Fruit fly (Drosophila melanogaster) whole organism, adult: Measurements from ENCODE around the gene amon.

Experiments
- CG11617 ChIP-seq: fragments of 200-800 bp; sonication (Bioruptor generic); optimal IDR thresholded peaks from 2 replicates; lab custom pipeline; 2017; ENCODE audit warnings: mild to moderate bottlenecking, missing biosample characterization, missing genetic modification reagents, missing genetic modification characterization
- CG12768 ChIP-seq: fragments of 200-800 bp; sonication (Bioruptor generic); optimal IDR thresholded peaks from 2 replicates; lab custom pipeline; 2017; ENCODE audit warnings: missing biosample characterization, missing genetic modification characterization, mild to moderate bottlenecking, moderate library complexity, missing genetic modification reagents
- CG14711 ChIP-seq: fragments of 200-800 bp; sonication (Bioruptor generic); optimal IDR thresholded peaks from 2 replicates; lab custom pipeline; 2018; ENCODE audit warnings: missing biosample characterization, mild to moderate bottlenecking, missing genetic modification characterization, moderate library complexity
- CG1620 ChIP-seq: fragments of 200-800 bp; sonication (Bioruptor generic); optimal IDR thresholded peaks from 2 replicates; lab custom pipeline; 2016; ENCODE audit warnings: missing biosample characterization, missing genetic modification characterization
- CG33017 ChIP-seq: fragments of 200-800 bp; sonication (Bioruptor generic); optimal IDR thresholded peaks from 2 replicates; lab custom pipeline; 2018; ENCODE audit warnings: missing biosample characterization, mild to moderate bottlenecking, missing genetic modification characterization, moderate library complexity
- CG5204 ChIP-seq: fragments of 200-800 bp; sonication (Bioruptor generic); optimal IDR thresholded peaks from 2 replicates; lab custom pipeline; 2016; ENCODE audit warnings: missing biosample characterization, missing genetic modification characterization
- CG7045 ChIP-seq: fragments of 200-800 bp; sonication (Bioruptor generic); optimal IDR thresholded peaks from 2 replicates; lab custom pipeline; 2017; ENCODE audit warnings: missing biosample characterization, mild to moderate bottlenecking, missing genetic modification characterization
- CG7101 ChIP-seq: fragments of 200-800 bp; sonication (Bioruptor generic); optimal IDR thresholded peaks from 2 replicates; lab custom pipeline; 2018; ENCODE audit warnings: missing biosample characterization, mild to moderate bottlenecking, missing genetic modification characterization, moderate library complexity
- Clk ChIP-seq: fragments of 200-800 bp; sonication (Bioruptor generic); optimal IDR thresholded peaks from 2 replicates; lab custom pipeline; 2017; ENCODE audit warnings: missing biosample characterization, missing genetic modification characterization
- Crg-1 ChIP-seq: fragments of 200-800 bp; sonication (Bioruptor generic); optimal IDR thresholded peaks from 2 replicates; lab custom pipeline; 2016; ENCODE audit warnings: missing biosample characterization, missing genetic modification characterization
- Hr96 ChIP-seq: fragments of 200-800 bp; sonication (Bioruptor generic); optimal IDR thresholded peaks from 2 replicates; lab custom pipeline; 2016; ENCODE audit warnings: missing biosample characterization, missing genetic modification characterization
- Mnt ChIP-seq: fragments of 200-800 bp; sonication (Bioruptor generic); optimal IDR thresholded peaks from 2 replicates; lab custom pipeline; 2016; ENCODE audit warnings: missing biosample characterization, mild to moderate bottlenecking, missing genetic modification characterization
- bab1 ChIP-seq: fragments of 200-800 bp; sonication (Bioruptor generic); optimal IDR thresholded peaks from 3 replicates; lab custom pipeline; 2019; ENCODE audit warnings: missing biosample characterization, mild to moderate bottlenecking, missing genetic modification characterization, moderate library complexity
- cic ChIP-seq: fragments of 200-800 bp; sonication (Bioruptor generic); optimal IDR thresholded peaks from 2 replicates; lab custom pipeline; 2017; ENCODE audit warnings: missing biosample characterization, mild to moderate bottlenecking, missing genetic modification characterization, moderate library complexity
- cnc ChIP-seq, 2 experiments: fragments of >200 bp; optimal IDR thresholded peaks; 2 replicates each; lab custom pipeline; 2017
- kay ChIP-seq: fragments of 200-800 bp; sonication (Bioruptor generic); peaks from one replicate; lab custom pipeline; 2016; ENCODE audit warnings: missing biosample characterization, missing genetic modification characterization, borderline replicate concordance
- ovo ChIP-seq: fragments of 200-800 bp; sonication (Bioruptor generic); optimal IDR thresholded peaks from 2 replicates; lab custom pipeline; 2016; ENCODE audit warnings: missing biosample characterization, missing genetic modification characterization
- pad ChIP-seq: fragments of 200-800 bp; sonication (Bioruptor generic); optimal IDR thresholded peaks from 3 replicates; lab custom pipeline; 2017; ENCODE audit warnings: missing biosample characterization, missing genetic modification characterization, mild to moderate bottlenecking, moderate library complexity, missing genetic modification reagents
- tj ChIP-seq: fragments of 200-800 bp; sonication (Bioruptor generic); optimal IDR thresholded peaks from 3 replicates; lab custom pipeline; 2017; ENCODE audit warnings: missing biosample characterization, mild to moderate bottlenecking, missing genetic modification characterization, moderate library complexity
- toe ChIP-seq: fragments of 200-800 bp; sonication (Bioruptor generic); optimal IDR thresholded peaks from 2 replicates; lab custom pipeline; 2016; ENCODE audit warnings: missing biosample characterization, missing genetic modification characterization

Gene amon

DNA sequence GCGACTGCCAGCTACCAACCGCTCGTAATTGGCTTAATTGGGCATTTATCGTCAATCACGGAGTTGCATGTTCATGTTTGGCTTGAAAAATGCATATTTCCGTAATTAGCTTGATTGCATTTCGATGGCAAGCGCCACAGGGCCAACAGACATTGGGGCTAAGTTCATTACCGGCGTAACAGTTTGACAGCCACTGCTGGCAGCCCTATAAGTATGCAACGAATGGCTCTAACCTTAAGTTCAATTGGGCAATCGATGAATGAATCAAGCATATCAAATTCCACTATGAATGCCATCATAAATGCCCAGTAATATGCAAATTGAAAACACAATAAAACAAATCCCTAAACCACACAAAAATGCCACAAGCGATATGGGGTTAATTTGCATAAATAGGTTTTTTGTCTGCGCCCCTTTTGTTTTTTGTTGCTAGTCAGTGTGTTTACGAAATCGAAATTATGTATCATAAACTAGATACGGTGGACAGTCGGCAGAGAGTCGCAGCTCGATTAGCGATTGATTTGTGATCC, 58.5 kb downstream of the amon start:
- TF ChIP-seq kay (GFP tag; lab: Kevin White, UChicago), result no peak
- no peak for TF ChIP-seq toe (GFP tag; lab: Kevin White, UChicago)
- no peak for TF ChIP-seq CG14711
- no peak for TF ChIP-seq bab1 (GFP tag; lab: Kevin White, UChicago)
- no peak for TF ChIP-seq tj (GFP tag; lab: Kevin White, UChicago)
- TF ChIP-seq CG1620 (GFP tag; lab: Kevin White, UChicago), result no peak
- TF ChIP-seq ovo (GFP tag; lab: Kevin White, UChicago), result no peak
- no peak for TF ChIP-seq cic (GFP tag; lab: Kevin White, UChicago)
- no peak for TF ChIP-seq CG7045 (GFP tag; lab: Kevin White, UChicago)
- TF ChIP-seq CG33017 (tag; lab: Kevin White, UChicago), result no peak
- no peak for TF ChIP-seq Mnt (GFP tag; lab: Kevin White, UChicago)
- TF ChIP-seq CG12768 (GFP tag; lab: Kevin White, UChicago), result no peak
- no peak for TF ChIP-seq CG11617 (GFP tag; lab: Kevin White, UChicago)
- no peak for TF ChIP-seq Clk (GFP tag; lab: Kevin White, UChicago)
- TF ChIP-seq cnc (optimal IDR thresholded peaks at IDR 0.05; lab: Kevin White, UChicago), result no peak
- no peak for TF ChIP-seq pad (GFP tag; lab: Kevin White, UChicago)
- no peak for TF ChIP-seq CG5204 (GFP tag; lab: Kevin White, UChicago)
- no peak for TF ChIP-seq Hr96
- no peak for TF ChIP-seq Crg-1

DNA sequence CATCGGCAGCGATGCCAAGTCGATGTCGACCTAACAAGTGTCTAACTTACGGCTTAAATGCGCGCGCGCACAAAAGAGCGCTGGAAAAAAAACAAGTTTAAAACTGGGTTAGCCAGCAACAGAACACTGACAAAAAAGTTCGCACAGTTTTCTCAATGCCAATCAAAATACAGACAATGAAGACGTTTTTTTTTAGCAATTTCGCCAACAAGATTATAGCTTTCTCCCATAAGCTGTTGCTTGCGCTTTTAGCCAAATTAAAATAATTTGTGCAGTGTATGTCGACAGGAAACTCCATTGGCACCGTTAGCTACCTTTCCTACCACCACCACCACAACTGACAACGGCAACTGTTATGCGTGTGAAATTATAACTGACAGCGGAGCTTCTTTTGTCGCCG, 59.4 kb downstream of the amon start:
- TF ChIP-seq CG1620 (GFP tag; lab: Kevin White, UChicago) (no peak), CG7101 (tag; lab: Kevin White, UChicago) (no peak), CG12768 (GFP tag; lab: Kevin White, UChicago) (no peak), Clk (GFP tag; lab: Kevin White, UChicago) (no peak), Mnt (GFP tag; lab: Kevin White, UChicago) (no peak), tj (GFP tag; lab: Kevin White, UChicago) (no peak), toe (GFP tag; lab: Kevin White, UChicago) (no peak), pad (GFP tag; lab: Kevin White, UChicago) (no peak), Hr96 (no peak), CG11617 (GFP tag; lab: Kevin White, UChicago) (no peak), CG33017 (tag; lab: Kevin White, UChicago) (no peak), CG5204 (GFP tag; lab: Kevin White, UChicago) (no peak), bab1 (GFP tag; lab: Kevin White, UChicago) (no peak), cic (GFP tag; lab: Kevin White, UChicago) (no peak), Crg-1 (no peak), CG14711 (no peak), cnc (optimal IDR thresholded peaks at IDR 0.05; lab: Kevin White, UChicago) (no peak), kay (GFP tag; lab: Kevin White, UChicago) (no peak), CG7045 (GFP tag; lab: Kevin White, UChicago) (no peak)
